Worm (Caenorhabditis elegans): ENCODE data around the gene idpp-16.

Gene idpp-16

ce11 chrV:11572803-11573490 lies 33.4 kb downstream of the idpp-16 start, which contains the start of the genes H12C20.7 and nhr-68 (continued):
- TF ChIP-seq isw-1 (GFP tag; IDR thresholded peaks at IDR 0.05) (no peak), ceh-88 (GFP tag; IDR thresholded peaks at IDR 0.05) (peak; percentile 37; the same call in 1 of the 2 replicates), grh-1 (GFP tag; IDR thresholded peaks at IDR 0.05) (peak; percentile 82), egl-27 (tag; optimal IDR thresholded peaks at IDR 0.05) (peak; percentile 38 to 68), lsy-2 (tag; optimal IDR thresholded peaks at IDR 0.05) (peak; percentile 58 to 76), nhr-12 (tag; optimal IDR thresholded peaks at IDR 0.05) (no peak), lin-14 (GFP tag; optimal IDR thresholded peaks at IDR 0.05) (peak; percentile 97), hpl-2 (GFP tag; optimal IDR thresholded peaks at IDR 0.05) (peak; percentile 46), dpl-1 (GFP tag; optimal IDR thresholded peaks at IDR 0.05) (peak in 2 of 3 experiments; percentile 8 to 45), xbp-1 (tag; optimal IDR thresholded peaks at IDR 0.05) (peak; percentile 74), unc-86 (tag; optimal IDR thresholded peaks at IDR 0.05) (no peak), dsc-1 (tag; optimal IDR thresholded peaks at IDR 0.05) (peak; percentile 96), C16A3.4 (tag; optimal IDR thresholded peaks at IDR 0.05) (peak; percentile 92), zip-4 (GFP tag; optimal IDR thresholded peaks at IDR 0.05) (peak; percentile 51), mdl-1 (tag; optimal IDR thresholded peaks at IDR 0.05) (peak in 1 of 2 experiments; percentile 90), nhr-71 (tag; optimal IDR thresholded peaks at IDR 0.05) (peak; percentile 100), efl-1 (optimal IDR thresholded peaks at IDR 0.05) (peak; percentile 10 to 38), efl-1 (GFP tag; optimal IDR thresholded peaks at IDR 0.05 in 1 of 2) (peak in 1 of 2 experiments; percentile 94), unc-130 (tag; optimal IDR thresholded peaks at IDR 0.05) (peak; percentile 72), pax-3 (tag; optimal IDR thresholded peaks at IDR 0.05) (no peak), fos-1 (tag; optimal IDR thresholded peaks at IDR 0.05) (peak; percentile 20), mab-9 (GFP tag; IDR thresholded peaks at IDR 0.05) (peak; percentile 44; the same call in 1 of the 2 replicates)

- TF ChIP-seq nhr-47 (tag; optimal IDR thresholded peaks at IDR 0.05) (no peak), egl-13 (tag; optimal IDR thresholded peaks at IDR 0.05) (no peak), nhr-76 (tag; optimal IDR thresholded peaks at IDR 0.05) (no peak), C34B4.2 (tag; optimal IDR thresholded peaks at IDR 0.05) (no peak), elt-2 (tag; optimal IDR thresholded peaks at IDR 0.05) (no peak), skn-1 (tag; optimal IDR thresholded peaks at IDR 0.05) (peak; percentile 76), swsn-7 (tag; optimal IDR thresholded peaks at IDR 0.05) (no peak), ceh-8 (GFP tag; optimal IDR thresholded peaks at IDR 0.05) (no peak), grh-1 (GFP tag; IDR thresholded peaks at IDR 0.05) (no peak), pax-3 (tag; optimal IDR thresholded peaks at IDR 0.05) (no peak), rnt-1 (tag; optimal IDR thresholded peaks at IDR 0.05) (peak; percentile 4), nhr-237 (tag; optimal IDR thresholded peaks at IDR 0.05) (no peak), ztf-11 (tag; optimal IDR thresholded peaks at IDR 0.05) (no peak), pag-3 (tag; optimal IDR thresholded peaks at IDR 0.05; ENCODE audit: borderline replicate concordance, insufficient read depth) (no peak), nhr-20 (tag; optimal IDR thresholded peaks at IDR 0.05) (peak; percentile 51), aha-1 (tag; optimal IDR thresholded peaks at IDR 0.05) (no peak), alr-1 (tag; optimal IDR thresholded peaks at IDR 0.05; ENCODE audit: borderline replicate concordance) (no peak), snpc-4 (tag; optimal IDR thresholded peaks at IDR 0.05) (no peak), fkh-8 (tag; optimal IDR thresholded peaks at IDR 0.05) (no peak), Y116A8C.19 (tag; optimal IDR thresholded peaks at IDR 0.05; ENCODE audit: borderline replicate concordance) (no peak), tlp-1 (tag; optimal IDR thresholded peaks at IDR 0.05) (no peak), jun-1 (tag; optimal IDR thresholded peaks at IDR 0.05) (no peak), sox-4 (tag; optimal IDR thresholded peaks at IDR 0.05) (no peak), unc-62 (GFP tag; optimal IDR thresholded peaks at IDR 0.05) (no peak), nhr-19 (GFP tag; conservative IDR thresholded peaks at IDR 0.05) (no peak), nhr-11 (tag; optimal IDR thresholded peaks at IDR 0.05) (no peak), hlh-4 (tag; optimal IDR thresholded peaks at IDR 0.05) (no peak), fos-1 (tag; optimal IDR thresholded peaks at IDR 0.05) (no peak), mep-1 (tag; optimal IDR thresholded peaks at IDR 0.05) (peak; percentile 13), egl-27 (tag; optimal IDR thresholded peaks at IDR 0.05) (no peak), C16A3.4 (tag; optimal IDR thresholded peaks at IDR 0.05) (no peak), tbx-2 (tag; optimal IDR thresholded peaks at IDR 0.05) (no peak), nhr-71 (tag; optimal IDR thresholded peaks at IDR 0.05) (peak; percentile 73), lin-35 (GFP tag; optimal IDR thresholded peaks at IDR 0.05) (peak in 1 of 2 experiments; percentile 19)
Measured at ce11 chrV:11570169-11570651, 36.1 kb downstream of the idpp-16 start, which contains the start of the genes nhr-101 and pms-2. Gene nhr-101 (plus strand): TSS chrV:11570476. Gene pms-2 (minus strand): TSS chrV:11570601.

All from whole organism, L1 larva.